Worm (Caenorhabditis elegans) whole organism, young adult: ENCODE results near the gene C09G9.1.

Experiments
- C06A6.2 ChIP-seq: fragments of 200-800 bp; sonication (Bioruptor generic); conservative IDR thresholded peaks from 2 replicates; pipeline ENCODE4 v1.3.6; 2022; ENCODE audit warnings: missing genetic modification characterization, missing compliant biosample characterization
- D2030.7 ChIP-seq: fragments of 200-800 bp; sonication (Bioruptor generic); IDR thresholded peaks from 2 replicates; pipeline ENCODE4 v1.3.6; 2022; ENCODE audit warnings: missing genetic modification reagents, missing genetic modification characterization, missing compliant biosample characterization
- F22D6.2 ChIP-seq: sonication (generic microtip); optimal IDR thresholded peaks from 2 replicates; lab custom pipeline; 2016; ENCODE audit warnings: mild to moderate bottlenecking, missing genetic modification characterization, missing compliant biosample characterization
- F33H1.4 ChIP-seq: fragments of 200-800 bp; sonication (Bioruptor generic); IDR thresholded peaks from 2 replicates; pipeline ENCODE4 v1.3.6; 2022; ENCODE audit warnings: missing genetic modification reagents, missing genetic modification characterization, missing compliant biosample characterization
- F37B4.10 ChIP-seq: fragments of 200-800 bp; sonication (Bioruptor generic); IDR thresholded peaks from 2 replicates; pipeline ENCODE4 v1.3.6; 2022; ENCODE audit warnings: missing genetic modification characterization, missing compliant biosample characterization
- F39B2.1 ChIP-seq: fragments of 200-800 bp; sonication (Bioruptor generic); IDR thresholded peaks from 2 replicates; pipeline ENCODE4 v1.3.6; 2022; ENCODE audit warnings: missing genetic modification reagents, missing genetic modification characterization, missing compliant biosample characterization
- F49E8.2 ChIP-seq: sonication (generic microtip); optimal IDR thresholded peaks from 3 replicates; lab custom pipeline; 2017; ENCODE audit warnings: missing genetic modification characterization, mild to moderate bottlenecking, missing compliant biosample characterization, antibody characterized with exemption, moderate library complexity; ENCODE audit not compliant: insufficient read depth
- F57C9.4 ChIP-seq: sonication (generic microtip); optimal IDR thresholded peaks from 2 replicates; lab custom pipeline; 2017; ENCODE audit warnings: mild to moderate bottlenecking, missing genetic modification characterization, missing compliant biosample characterization
- K12H6.12 ChIP-seq: fragments of 200-800 bp; sonication (Bioruptor generic); optimal IDR thresholded peaks from 2 replicates; lab custom pipeline; 2018; ENCODE audit warnings: mild to moderate bottlenecking, missing genetic modification characterization, missing compliant biosample characterization
- Y56A3A.18 ChIP-seq: fragments of 200-800 bp; sonication (Bioruptor generic); IDR thresholded peaks from 2 replicates; pipeline ENCODE4 v1.3.6; 2022; ENCODE audit warnings: missing genetic modification reagents, missing genetic modification characterization, missing compliant biosample characterization
- ZK185.1 ChIP-seq: sonication (generic microtip); optimal IDR thresholded peaks from 2 replicates; lab custom pipeline; 2016; ENCODE audit warnings: mild to moderate bottlenecking, missing genetic modification characterization, missing compliant biosample characterization; ENCODE audit not compliant: poor library complexity, severe bottlenecking
- ama-1 ChIP-seq, 3 experiments: fragments of 150-350 bp in 1 of 3; sonication (generic microtip) in 2 of 3; optimal IDR thresholded peaks; 2 replicates each; lab custom pipeline; 2014 to 2018; ENCODE audit warnings: missing biosample characterization in 2 of 3, missing genetic modification characterization in 2 of 3, missing genetic modification reagents in 2 of 3
- aptf-3 ChIP-seq: fragments of 200-800 bp; sonication (Bioruptor generic); IDR thresholded peaks from 2 replicates; pipeline ENCODE4 v1.3.6; 2022; ENCODE audit warnings: missing genetic modification characterization, missing compliant biosample characterization
- attf-5 ChIP-seq: fragments of 200-800 bp; sonication (Bioruptor generic); optimal IDR thresholded peaks from 2 replicates; lab custom pipeline; 2018; ENCODE audit warnings: mild to moderate bottlenecking, missing genetic modification characterization, missing compliant biosample characterization
- ccch-3 ChIP-seq: fragments of 200-800 bp; sonication (Bioruptor generic); optimal IDR thresholded peaks from 2 replicates; lab custom pipeline; 2018; ENCODE audit warnings: mild to moderate bottlenecking, missing genetic modification characterization, missing compliant biosample characterization
- ceh-100 ChIP-seq: fragments of 200-800 bp; sonication (Bioruptor generic); IDR thresholded peaks from 2 replicates; pipeline ENCODE4 v1.3.6; 2022; ENCODE audit warnings: missing genetic modification reagents, missing genetic modification characterization, missing compliant biosample characterization
- ceh-91 ChIP-seq: fragments of 200-800 bp; sonication (Bioruptor generic); IDR thresholded peaks from 2 replicates; pipeline ENCODE4 v1.3.6; 2022; ENCODE audit warnings: missing genetic modification reagents, missing genetic modification characterization, missing compliant biosample characterization
- chd-7 ChIP-seq: sonication (generic microtip); optimal IDR thresholded peaks from 2 replicates; lab custom pipeline; 2016; ENCODE audit warnings: mild to moderate bottlenecking, missing genetic modification characterization, moderate library complexity, missing compliant biosample characterization
- die-1 ChIP-seq: sonication (generic microtip); optimal IDR thresholded peaks from 2 replicates; lab custom pipeline; 2016; ENCODE audit warnings: missing genotype, mild to moderate bottlenecking, missing genetic modification characterization, missing compliant biosample characterization
- dox-1 ChIP-seq: fragments of 200-800 bp; sonication (Bioruptor generic); IDR thresholded peaks from 2 replicates; pipeline ENCODE4 v1.3.6; 2022; ENCODE audit warnings: missing genetic modification reagents, missing genetic modification characterization, missing compliant biosample characterization
- dpff-1 ChIP-seq: sonication (generic microtip); optimal IDR thresholded peaks from 2 replicates; lab custom pipeline; 2017; ENCODE audit warnings: mild to moderate bottlenecking, missing genetic modification characterization, missing compliant biosample characterization
- dpl-1 ChIP-seq: fragments of 150-350 bp; optimal IDR thresholded peaks from 2 replicates; lab custom pipeline; 2014; ENCODE audit warnings: missing biosample characterization, missing genetic modification reagents, missing genetic modification characterization
- efl-1 ChIP-seq: fragments of 150-350 bp; optimal IDR thresholded peaks from 2 replicates; lab custom pipeline; 2014; ENCODE audit warnings: missing biosample characterization, missing genetic modification reagents, missing genetic modification characterization
- egrh-3 ChIP-seq: fragments of 200-800 bp; sonication (Bioruptor generic); IDR thresholded peaks from 2 replicates; pipeline ENCODE4 v1.3.6; 2022; ENCODE audit warnings: missing genetic modification reagents, missing genetic modification characterization, missing compliant biosample characterization
- ekl-4 ChIP-seq: fragments of 200-800 bp; sonication (Bioruptor generic); IDR thresholded peaks from 2 replicates; pipeline ENCODE4 v1.3.6; 2022; ENCODE audit warnings: missing genetic modification reagents, missing genetic modification characterization, missing compliant biosample characterization
- him-1 ChIP-seq: sonication (generic microtip); optimal IDR thresholded peaks from 2 replicates; lab custom pipeline; 2016; ENCODE audit warnings: missing genotype, missing genetic modification reagents, missing genetic modification characterization, missing compliant biosample characterization
- hlh-26 ChIP-seq: fragments of 200-800 bp; sonication (Bioruptor generic); conservative IDR thresholded peaks from 2 replicates; pipeline ENCODE4 v1.3.6; 2022; ENCODE audit warnings: missing genetic modification reagents, missing genetic modification characterization, missing compliant biosample characterization
- lag-1 ChIP-seq: fragments of 200-800 bp; sonication (Bioruptor generic); IDR thresholded peaks from 2 replicates; pipeline ENCODE4 v1.3.6; 2022; ENCODE audit warnings: missing genetic modification reagents, missing genetic modification characterization, missing compliant biosample characterization
- let-526 ChIP-seq: fragments of 200-800 bp; sonication (Bioruptor generic); IDR thresholded peaks from 2 replicates; pipeline ENCODE4 v1.3.6; 2022; ENCODE audit warnings: missing genetic modification reagents, missing genetic modification characterization, missing compliant biosample characterization
- lin-54 ChIP-seq: fragments of 200-800 bp; sonication (Bioruptor generic); optimal IDR thresholded peaks from 2 replicates; lab custom pipeline; 2018; ENCODE audit warnings: mild to moderate bottlenecking, missing genetic modification characterization, missing compliant biosample characterization
- madf-8 ChIP-seq: fragments of 200-800 bp; sonication (Bioruptor generic); conservative IDR thresholded peaks from 2 replicates; pipeline ENCODE4 v1.3.6; 2022; ENCODE audit warnings: missing genetic modification reagents, missing genetic modification characterization, missing compliant biosample characterization
- mcd-1 ChIP-seq: fragments of 200-800 bp; sonication (Bioruptor generic); IDR thresholded peaks from 2 replicates; pipeline ENCODE4 v1.3.6; 2022; ENCODE audit warnings: missing genetic modification reagents, missing genetic modification characterization, missing compliant biosample characterization
- mes-4 ChIP-seq: sonication (generic microtip); optimal IDR thresholded peaks from 2 replicates; lab custom pipeline; 2016; ENCODE audit warnings: missing genotype, missing genetic modification characterization, missing compliant biosample characterization
- nfya-2 ChIP-seq: fragments of 200-800 bp; sonication (Bioruptor generic); IDR thresholded peaks from 2 replicates; pipeline ENCODE4 v1.3.6; 2022; ENCODE audit warnings: missing genetic modification reagents, missing genetic modification characterization, missing compliant biosample characterization
- nhr-179 ChIP-seq: sonication (generic microtip); optimal IDR thresholded peaks from 2 replicates; lab custom pipeline; 2016; ENCODE audit warnings: mild to moderate bottlenecking, missing genetic modification characterization, missing compliant biosample characterization
- pbrm-1 ChIP-seq: fragments of 200-800 bp; sonication (Bioruptor generic); IDR thresholded peaks from 2 replicates; pipeline ENCODE4 v1.3.6; 2022; ENCODE audit warnings: missing genetic modification reagents, missing genetic modification characterization, missing compliant biosample characterization
- pha-4 ChIP-seq: fragments of 150-350 bp; sonication (generic microtip); optimal IDR thresholded peaks from 2 replicates; lab custom pipeline; 2014; ENCODE audit warnings: missing biosample characterization, missing genetic modification reagents, missing genetic modification characterization
- rcor-1 ChIP-seq: fragments of 200-800 bp; sonication (Bioruptor generic); IDR thresholded peaks from 2 replicates; pipeline ENCODE4 v1.3.6; 2022; ENCODE audit warnings: missing genetic modification reagents, missing genetic modification characterization, missing compliant biosample characterization
- rec-8 ChIP-seq, 2 experiments: sonication (generic microtip); optimal IDR thresholded peaks; 2 replicates each; lab custom pipeline; 2016; ENCODE audit warnings: mild to moderate bottlenecking in 2 of 2, missing genetic modification characterization in 2 of 2, missing genetic modification reagents in 2 of 2, missing genotype in 2 of 2, missing biosample characterization in 1 of 2, missing compliant biosample characterization in 1 of 2, moderate library complexity in 1 of 2
- rpc-1 ChIP-seq, 2 experiments: fragments of 150-350 bp in 1 of 2; sonication (generic microtip) in 1 of 2; optimal IDR thresholded peaks; 2 replicates each; lab custom pipeline; 2014 to 2018; ENCODE audit warnings: missing biosample characterization in 1 of 2, missing genetic modification characterization in 1 of 2, missing genetic modification reagents in 1 of 2, missing genotype in 1 of 2
- snpc-3.4 ChIP-seq: sonication (generic microtip); optimal IDR thresholded peaks from 2 replicates; lab custom pipeline; 2017; ENCODE audit warnings: missing genetic modification characterization, mild to moderate bottlenecking, missing compliant biosample characterization, antibody characterized with exemption, moderate library complexity, missing genotype, missing genetic modification reagents
- snpc-4 ChIP-seq, 5 experiments: fragments of 150-350 bp in 1 of 5; sonication (generic microtip) in 4 of 5; optimal IDR thresholded peaks; 2 replicates each; lab custom pipeline; 2014 to 2018; ENCODE audit warnings: missing genetic modification characterization in 5 of 5, missing biosample characterization in 3 of 5, antibody characterized with exemption in 2 of 5, mild to moderate bottlenecking in 2 of 5, missing compliant biosample characterization in 2 of 5, missing genotype in 2 of 5, moderate library complexity in 2 of 5, missing genetic modification reagents in 1 of 5
- tbx-9 ChIP-seq: sonication (generic microtip); optimal IDR thresholded peaks from 2 replicates; lab custom pipeline; 2016; ENCODE audit warnings: borderline replicate concordance, missing genetic modification characterization, inconsistent platforms, missing compliant biosample characterization
- unc-62 ChIP-seq: fragments of 150-350 bp; optimal IDR thresholded peaks from 2 replicates; lab custom pipeline; 2014; ENCODE audit warnings: missing biosample characterization, missing genetic modification reagents, missing genetic modification characterization
- ztf-18 ChIP-seq: sonication (generic microtip); optimal IDR thresholded peaks from 2 replicates; lab custom pipeline; 2016; ENCODE audit warnings: missing genotype, mild to moderate bottlenecking, missing genetic modification characterization, missing compliant biosample characterization
- ztf-28 ChIP-seq: fragments of 200-800 bp; sonication (Bioruptor generic); IDR thresholded peaks from 2 replicates; pipeline ENCODE4 v1.3.6; 2022; ENCODE audit warnings: missing genetic modification reagents, missing genetic modification characterization, missing compliant biosample characterization
- ztf-6 ChIP-seq: fragments of 200-800 bp; sonication (Bioruptor generic); IDR thresholded peaks from 2 replicates; pipeline ENCODE4 v1.3.6; 2022; ENCODE audit warnings: missing genetic modification reagents, missing genetic modification characterization, missing compliant biosample characterization

The C09G9.1 gene

DNA sequence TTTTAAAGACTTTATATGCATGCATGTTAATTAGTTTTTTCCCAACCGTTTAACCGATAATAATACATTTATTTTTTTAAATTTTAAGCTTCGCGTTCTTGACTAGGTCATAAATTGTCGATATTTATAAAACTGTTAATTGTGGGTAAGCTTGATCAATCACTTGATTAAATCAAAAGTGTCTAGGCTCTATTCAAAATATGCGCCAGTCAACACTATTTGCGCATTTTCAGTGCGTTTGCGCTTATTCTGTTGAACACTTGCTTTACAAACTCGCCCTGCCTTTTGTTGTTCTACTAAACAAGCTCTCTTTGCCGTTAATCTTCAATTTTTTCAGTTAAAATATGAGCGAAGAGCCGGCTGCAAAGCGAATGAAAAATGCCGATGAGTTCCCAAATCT is 25.8 kb upstream of the C09G9.1 start, which contains the start of gene spr-2 (continued):
- TF ChIP-seq K12H6.12 (tag; lab: Kevin White, UChicago) (peak; percentile 54), egrh-3 (GFP tag; lab: Robert Waterston, UW) (no peak), ama-1 (optimal IDR thresholded peaks at IDR 0.05; lab: Kevin White, UChicago) (no peak), ama-1 (GFP tag; optimal IDR thresholded peaks at IDR 0.05; lab: Kevin White, UChicago) (no peak), ekl-4 (GFP tag; lab: Robert Waterston, UW) (0 out of 2 replicates have a peak, but pooled peaks have one; percentile 13), mcd-1 (peak; percentile 53; the same call in 1 of the 2 replicates), aptf-3 (0 out of 2 replicates have a peak, but pooled peaks have one; percentile 53), F22D6.2 (no peak), pha-4 (no peak), ztf-28 (GFP tag; lab: Robert Waterston, UW) (no peak), rpc-1 (optimal IDR thresholded peaks at IDR 0.05; lab: Kevin White, UChicago) (no peak), rpc-1 (tag; optimal IDR thresholded peaks at IDR 0.05; lab: Kevin White, UChicago) (no peak), F57C9.4 (tag; lab: Kevin White, UChicago) (no peak), efl-1 (GFP tag; lab: Kevin White, UChicago) (peak; percentile 30), F49E8.2 (no peak), ztf-6 (no peak), rec-8 (tag; optimal IDR thresholded peaks at IDR 0.05; lab: Kevin White, UChicago) (no peak), lag-1 (GFP tag; lab: Robert Waterston, UW) (no peak), tbx-9 (tag; lab: Kevin White, UChicago) (no peak), pbrm-1 (GFP tag; lab: Robert Waterston, UW) (0 out of 2 replicates have a peak, but pooled peaks have one; percentile 9), lin-54 (GFP tag; lab: Kevin White, UChicago) (peak; percentile 85), ccch-3 (no peak), ztf-18 (tag; lab: Kevin White, UChicago) (peak; percentile 92), dox-1 (GFP tag; lab: Robert Waterston, UW) (peak; percentile 55), mes-4 (tag; lab: Kevin White, UChicago) (peak; percentile 31), him-1 (no peak), nhr-179 (tag; lab: Kevin White, UChicago) (no peak), ZK185.1 (peak; percentile 44), dpff-1 (peak; percentile 35), C06A6.2 (GFP tag; lab: Robert Waterston, UW) (no peak), snpc-4 (GFP tag; optimal IDR thresholded peaks at IDR 0.05; lab: Kevin White, UChicago) (no peak), snpc-4 (tag; optimal IDR thresholded peaks at IDR 0.05; lab: Kevin White, UChicago) (peak; percentile 34 to 68 (median 43))

DNA sequence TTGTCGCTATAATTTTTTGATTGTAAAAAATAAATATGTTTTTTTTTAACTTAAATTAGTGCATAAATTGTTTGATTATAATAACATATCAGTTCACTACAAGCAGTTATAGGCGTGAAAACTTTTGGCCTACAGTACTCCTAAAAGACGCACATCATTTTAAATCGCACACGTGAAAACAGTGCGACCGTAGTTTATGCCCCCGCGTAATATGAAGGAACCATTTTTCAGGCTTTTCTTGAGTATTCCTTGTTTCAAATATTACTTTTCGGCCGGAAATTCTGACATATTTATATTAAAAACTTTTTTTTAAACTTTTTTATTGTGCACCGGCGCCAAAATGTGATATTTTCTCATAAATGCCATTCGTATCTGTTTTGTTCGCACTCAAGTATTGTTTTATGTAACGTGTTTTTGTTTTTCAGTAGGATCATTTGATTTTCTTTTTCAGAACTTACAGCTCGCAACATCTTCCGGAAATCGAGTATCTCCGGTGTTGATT is 23.3 kb upstream of the C09G9.1 start, which contains the start of gene oma-1:
TSS of gene oma-1 (plus strand) at position 452 of the 502 bp plus-strand sequence.
- TF ChIP-seq efl-1 (GFP tag; lab: Kevin White, UChicago) (peak; percentile 95), dpl-1 (GFP tag; lab: Kevin White, UChicago) (peak; percentile 83), D2030.7 (GFP tag; lab: Robert Waterston, UW) (peak; percentile 88), ceh-91 (GFP tag; lab: Robert Waterston, UW) (peak; percentile 91), chd-7 (tag; lab: Kevin White, UChicago) (no peak), madf-8 (GFP tag; lab: Robert Waterston, UW) (peak; percentile 98), lag-1 (GFP tag; lab: Robert Waterston, UW) (no peak), rcor-1 (GFP tag; lab: Robert Waterston, UW) (peak; percentile 65; the same call in 1 of the 2 replicates), ztf-18 (tag; lab: Kevin White, UChicago) (peak; percentile 49), nfya-2 (GFP tag; lab: Robert Waterston, UW) (no peak), unc-62 (GFP tag; lab: Kevin White, UChicago) (no peak), F33H1.4 (GFP tag; lab: Robert Waterston, UW) (peak; percentile 95), die-1 (no peak), snpc-3.4 (tag; lab: Kevin White, UChicago) (peak; percentile 82), let-526 (GFP tag; lab: Robert Waterston, UW) (no peak), attf-5 (GFP tag; lab: Kevin White, UChicago) (no peak), Y56A3A.18 (GFP tag; lab: Robert Waterston, UW) (no peak), ceh-100 (GFP tag; lab: Robert Waterston, UW) (0 out of 2 replicates have a peak, but pooled peaks have one; percentile 13), F39B2.1 (no peak), hlh-26 (GFP tag; lab: Robert Waterston, UW) (no peak), F37B4.10 (GFP tag; lab: Robert Waterston, UW) (no peak)
